In the genomic region with DNA sequence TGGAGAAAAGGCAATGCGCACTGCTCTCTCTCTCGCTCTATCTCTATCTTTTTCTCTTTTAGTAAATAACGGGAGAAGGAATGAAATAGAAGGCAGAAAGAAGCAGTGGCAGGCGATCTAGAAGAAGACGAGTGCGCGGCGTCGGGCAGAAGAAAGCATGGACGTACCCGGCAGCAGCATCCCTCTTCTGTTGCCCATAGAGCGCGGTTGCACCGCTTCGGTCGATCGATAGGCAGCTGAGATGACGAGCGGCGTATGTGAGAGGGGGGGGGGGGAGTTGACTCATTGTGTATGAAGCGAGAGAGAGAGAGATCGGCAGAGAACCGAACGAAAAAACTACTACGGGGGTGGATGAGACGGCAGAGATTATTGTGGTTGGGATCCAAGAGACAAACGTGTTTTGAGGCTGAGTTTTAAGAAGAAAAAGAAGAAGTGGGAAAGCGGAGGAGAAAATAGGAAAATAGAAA, we compare ENCODE assay signal across 1 worm cellular context.
TF ChIP-seq lines count a peak whose summit lies in the region.

No protein-coding gene starts in this region.

TF ChIP-seq in whole organism, L4 larva, 104 proteins besides CTCF, POLR2A, EP300 and RAD21 (continued from another document):
- TF ChIP-seq daf-8 (GFP tag; IDR thresholded peaks at IDR 0.05; lab: Robert Waterston, UW) (no peak), dpl-1 (GFP tag; optimal IDR thresholded peaks at IDR 0.05; lab: Kevin White, UChicago) (peak; percentile 63), ztf-11 (tag; optimal IDR thresholded peaks at IDR 0.05; lab: Kevin White, UChicago) (no peak), lin-13 (GFP tag; optimal IDR thresholded peaks at IDR 0.05; lab: Kevin White, UChicago) (peak; percentile 89), F26F4.8 (GFP tag; conservative IDR thresholded peaks at IDR 0.05; lab: Robert Waterston, UW) (no peak), dmd-9 (GFP tag; IDR thresholded peaks at IDR 0.05; lab: Robert Waterston, UW) (0 out of 2 replicates have a peak, but pooled peaks have one; percentile 65), mdt-29 (GFP tag; IDR thresholded peaks at IDR 0.05; lab: Robert Waterston, UW) (no peak), spr-1 (tag; optimal IDR thresholded peaks at IDR 0.05; lab: Kevin White, UChicago) (peak; percentile 84), nhr-11 (tag; optimal IDR thresholded peaks at IDR 0.05; lab: Kevin White, UChicago) (peak; percentile 92), dmd-6 (GFP tag; IDR thresholded peaks at IDR 0.05; lab: Robert Waterston, UW) (peak; percentile 86), duxl-1 (tag; optimal IDR thresholded peaks at IDR 0.05; lab: Kevin White, UChicago; ENCODE audit: poor library complexity) (no peak), T20F7.1 (GFP tag; optimal IDR thresholded peaks at IDR 0.05; lab: Kevin White, UChicago) (peak; percentile 81), unc-62 (GFP tag; optimal IDR thresholded peaks at IDR 0.05 in 1 of 2; lab: Kevin White, UChicago) (peak in 1 of 2 experiments; percentile 70), unc-62 (tag; optimal IDR thresholded peaks at IDR 0.05; lab: Kevin White, UChicago) (peak; percentile 3), nhr-102 (tag; optimal IDR thresholded peaks at IDR 0.05; lab: Kevin White, UChicago) (peak; percentile 75), nhr-41 (GFP tag; IDR thresholded peaks at IDR 0.05; lab: Robert Waterston, UW) (no peak), pha-4 (GFP tag; IDR thresholded peaks at IDR 0.05; lab: Robert Waterston, UW) (peak; percentile 88), pha-4 (tag; optimal IDR thresholded peaks at IDR 0.05; lab: Kevin White, UChicago) (no peak), nhr-6 (tag; optimal IDR thresholded peaks at IDR 0.05; lab: Kevin White, UChicago) (peak; percentile 90), Y48G9A.11 (GFP tag; IDR thresholded peaks at IDR 0.05; lab: Robert Waterston, UW) (no peak), ZK337.2 (GFP tag; IDR thresholded peaks at IDR 0.05; lab: Robert Waterston, UW) (0 out of 2 replicates have a peak, but pooled peaks have one; percentile 44), snpc-1.2 (GFP tag; IDR thresholded peaks at IDR 0.05; lab: Robert Waterston, UW) (0 out of 2 replicates have a peak, but pooled peaks have one; percentile 24), nhr-28 (tag; optimal IDR thresholded peaks at IDR 0.05; lab: Kevin White, UChicago) (peak; percentile 85), nhr-77 (tag; optimal IDR thresholded peaks at IDR 0.05; lab: Kevin White, UChicago) (peak; percentile 76), D1046.2 (GFP tag; IDR thresholded peaks at IDR 0.05; lab: Robert Waterston, UW) (no peak), mep-1 (tag; optimal IDR thresholded peaks at IDR 0.05; lab: Kevin White, UChicago) (peak; percentile 98), nhr-111 (GFP tag; optimal IDR thresholded peaks at IDR 0.05; lab: Kevin White, UChicago) (no peak), nhr-48 (tag; optimal IDR thresholded peaks at IDR 0.05; lab: Kevin White, UChicago) (peak; percentile 91), ZK546.5 (tag; optimal IDR thresholded peaks at IDR 0.05; lab: Kevin White, UChicago) (no peak), Y75B8A.6 (GFP tag; IDR thresholded peaks at IDR 0.05; lab: Robert Waterston, UW) (no peak), unc-130 (GFP tag; optimal IDR thresholded peaks at IDR 0.05; lab: Kevin White, UChicago) (no peak), lin-38 (GFP tag; IDR thresholded peaks at IDR 0.05; lab: Robert Waterston, UW) (peak; percentile 98), ztf-7 (tag; optimal IDR thresholded peaks at IDR 0.05; lab: Kevin White, UChicago) (no peak), zag-1 (tag; optimal IDR thresholded peaks at IDR 0.05; lab: Kevin White, UChicago) (peak; percentile 49), nhr-25 (tag; optimal IDR thresholded peaks at IDR 0.05; lab: Kevin White, UChicago; ENCODE audit: borderline replicate concordance, insufficient read depth) (peak; percentile 91), vab-7 (GFP tag; IDR thresholded peaks at IDR 0.05; lab: Robert Waterston, UW) (peak; percentile 58; the same call in 1 of the 2 replicates), ceh-32 (tag; optimal IDR thresholded peaks at IDR 0.05; lab: Kevin White, UChicago; ENCODE audit: poor library complexity) (peak; percentile 41), mdl-1 (tag; optimal IDR thresholded peaks at IDR 0.05; lab: Kevin White, UChicago) (peak; percentile 90 to 91), mxl-2 (GFP tag; conservative IDR thresholded peaks at IDR 0.05; lab: Robert Waterston, UW) (0 out of 2 replicates have a peak, but pooled peaks have one; percentile 37), cey-2 (tag; optimal IDR thresholded peaks at IDR 0.05; lab: Kevin White, UChicago; ENCODE audit: borderline replicate concordance, insufficient read depth) (no peak), F10B5.3 (tag; optimal IDR thresholded peaks at IDR 0.05; lab: Kevin White, UChicago) (peak; percentile 36), rbr-2 (tag; optimal IDR thresholded peaks at IDR 0.05; lab: Kevin White, UChicago) (peak; percentile 97), lsy-2 (tag; optimal IDR thresholded peaks at IDR 0.05; lab: Kevin White, UChicago) (peak; percentile 73 to 88)
